Fruit fly (Drosophila melanogaster) whole organism, wandering third instar larva: Measurements from ENCODE around the gene TTLL4A.

Experiments used
- Abd-B ChIP-seq: fragments of >200 bp; optimal IDR thresholded peaks from 2 replicates; lab custom pipeline; 2017; ENCODE audit warnings: missing biosample characterization, missing genetic modification characterization
- Dif ChIP-seq: fragments of 200-275, 200-300 bp; sonication (Bioruptor generic); optimal IDR thresholded peaks from 2 replicates; lab custom pipeline; 2018; ENCODE audit warnings: missing biosample characterization, missing genetic modification characterization; ENCODE audit not compliant: partially characterized antibody
- HLH106 ChIP-seq: fragments of 200-800 bp; optimal IDR thresholded peaks from 3 replicates; lab custom pipeline; 2019; ENCODE audit warnings: missing biosample characterization, mild to moderate bottlenecking, missing genetic modification characterization, moderate library complexity
- Rel ChIP-seq, 2 experiments: fragments of 200-800 bp; sonication (Bioruptor generic) in 1 of 2; optimal IDR thresholded peaks; 2 replicates in 1 of 2; 3 replicates in 1 of 2; lab custom pipeline; 2016 to 2019; ENCODE audit warnings: mild to moderate bottlenecking in 2 of 2, missing biosample characterization in 2 of 2, missing genetic modification characterization in 2 of 2, moderate library complexity in 1 of 2
- jim ChIP-seq: fragments of 175-275, 200-325 bp; sonication (Bioruptor generic); optimal IDR thresholded peaks from 2 replicates; lab custom pipeline; 2016; ENCODE audit warnings: missing biosample characterization, mild to moderate bottlenecking, missing genetic modification characterization
- lola ChIP-seq: fragments of >200 bp; optimal IDR thresholded peaks from 2 replicates; lab custom pipeline; 2017; ENCODE audit warnings: missing biosample characterization, missing genetic modification characterization

- no peak for TF ChIP-seq lola
- TF ChIP-seq HLH106 (tag; lab: Kevin White, UChicago), result no peak
- TF ChIP-seq Dif (GFP tag; lab: Kevin White, UChicago), result no peak
- no peak for TF ChIP-seq Abd-B
- TF ChIP-seq Rel (GFP tag; optimal IDR thresholded peaks at IDR 0.05; lab: Kevin White, UChicago), result no peak
- TF ChIP-seq Rel (tag; optimal IDR thresholded peaks at IDR 0.05; lab: Kevin White, UChicago), result no peak
- TF ChIP-seq jim (GFP tag; lab: Kevin White, UChicago), result no peak
Observed at dm6 chr2L:10986138-10986537, 3.1 kb upstream of the TTLL4A start.
